Worm (Caenorhabditis elegans) whole organism, L4 larva: ENCODE data around the gene F35A5.1.

Experiments used
- F37D6.2 ChIP-seq: sonication (generic microtip); optimal IDR thresholded peaks from 2 replicates; lab custom pipeline; 2016; ENCODE audit warnings: mild to moderate bottlenecking, missing genetic modification characterization, missing compliant biosample characterization
- aha-1 ChIP-seq: fragments of 150-350 bp; peaks from one replicate; lab custom pipeline; 2014; ENCODE audit warnings: missing biosample characterization, missing genetic modification characterization
- ama-1 ChIP-seq: fragments of 150-350 bp; optimal IDR thresholded peaks from 2 replicates; lab custom pipeline; 2014; ENCODE audit warnings: inconsistent platforms, mixed read lengths
- arid-1 ChIP-seq: fragments of 200-800 bp; sonication (Bioruptor generic); conservative IDR thresholded peaks from 2 replicates; pipeline ENCODE4 v1.3.6; 2022; ENCODE audit warnings: missing genetic modification reagents, missing genetic modification characterization, missing compliant biosample characterization
- ceh-20 ChIP-seq: fragments of 200-800 bp; sonication (Bioruptor generic); IDR thresholded peaks from 2 replicates; pipeline ENCODE4 v1.3.6; 2022; ENCODE audit warnings: missing genetic modification reagents, missing genetic modification characterization, missing compliant biosample characterization
- ceh-32 ChIP-seq: sonication (generic microtip); optimal IDR thresholded peaks from 2 replicates; lab custom pipeline; 2016; ENCODE audit warnings: mild to moderate bottlenecking, missing genetic modification characterization, missing compliant biosample characterization; ENCODE audit not compliant: poor library complexity
- ceh-82 ChIP-seq: sonication (generic microtip); optimal IDR thresholded peaks from 2 replicates; lab custom pipeline; 2017; ENCODE audit warnings: missing biosample characterization, missing genetic modification characterization
- ces-1 ChIP-seq: fragments of 150-350 bp; sonication (generic microtip); optimal IDR thresholded peaks from 4 replicates; lab custom pipeline; 2014; ENCODE audit warnings: missing biosample characterization, missing genetic modification reagents, missing genetic modification characterization
- cey-2 ChIP-seq: sonication (generic microtip); optimal IDR thresholded peaks from 3 replicates; lab custom pipeline; 2017; ENCODE audit warnings: missing genetic modification characterization, mild to moderate bottlenecking, missing compliant biosample characterization, antibody characterized with exemption, borderline replicate concordance; ENCODE audit not compliant: insufficient read depth
- daf-16 ChIP-seq, 3 experiments: sonication (generic microtip); optimal IDR thresholded peaks; 2 replicates each; lab custom pipeline; 2016 to 2017; ENCODE audit warnings: missing genetic modification characterization in 3 of 3, missing genetic modification reagents in 3 of 3, mild to moderate bottlenecking in 2 of 3, missing compliant biosample characterization in 2 of 3, missing biosample characterization in 1 of 3, moderate library complexity in 1 of 3
- dmd-6 ChIP-seq: fragments of 200-800 bp; sonication (Bioruptor generic); IDR thresholded peaks from 2 replicates; pipeline ENCODE4 v1.3.6; 2022; ENCODE audit warnings: missing genetic modification reagents, missing genetic modification characterization, missing compliant biosample characterization
- dmd-9 ChIP-seq: fragments of 200-800 bp; sonication (Bioruptor generic); IDR thresholded peaks from 2 replicates; pipeline ENCODE4 v1.3.6; 2022; ENCODE audit warnings: missing genetic modification reagents, missing genetic modification characterization, missing compliant biosample characterization
- dpl-1 ChIP-seq: fragments of 150-350 bp; optimal IDR thresholded peaks from 2 replicates; lab custom pipeline; 2014; ENCODE audit warnings: missing biosample characterization, missing genetic modification reagents, missing genetic modification characterization
- egl-43 ChIP-seq: fragments of 200-800 bp; sonication (Bioruptor generic); IDR thresholded peaks from 2 replicates; pipeline ENCODE4 v1.3.6; 2022; ENCODE audit warnings: missing genetic modification reagents, missing genetic modification characterization, missing compliant biosample characterization
- fkh-10 ChIP-seq: fragments of 150-350 bp; optimal IDR thresholded peaks from 2 replicates; lab custom pipeline; 2014; ENCODE audit warnings: missing biosample characterization, missing genetic modification reagents, missing genetic modification characterization
- hif-1 ChIP-seq, 2 experiments: sonication (generic microtip); optimal IDR thresholded peaks; 2 replicates each; lab custom pipeline; 2016 to 2017; ENCODE audit warnings: missing compliant biosample characterization in 2 of 2, missing genetic modification characterization in 2 of 2, missing genetic modification reagents in 2 of 2, missing genotype in 2 of 2, mild to moderate bottlenecking in 1 of 2
- hmg-1.1 ChIP-seq: fragments of 200-800 bp; sonication (Bioruptor generic); IDR thresholded peaks from 2 replicates; pipeline ENCODE4 v1.3.6; 2022; ENCODE audit warnings: missing genetic modification reagents, missing genetic modification characterization, missing compliant biosample characterization
- jun-1 ChIP-seq: fragments of 150-350 bp; optimal IDR thresholded peaks from 2 replicates; lab custom pipeline; 2014; ENCODE audit warnings: missing biosample characterization, missing genetic modification reagents, missing genetic modification characterization
- lin-1 ChIP-seq: fragments of 200-800 bp; sonication (Bioruptor generic); IDR thresholded peaks from 2 replicates; pipeline ENCODE4 v1.3.6; 2022; ENCODE audit warnings: missing genetic modification reagents, missing genetic modification characterization, missing compliant biosample characterization
- lin-29 ChIP-seq: fragments of 200-800 bp; sonication (Bioruptor generic); IDR thresholded peaks from 2 replicates; pipeline ENCODE4 v1.3.6; 2022; ENCODE audit warnings: missing genetic modification reagents, missing genetic modification characterization, missing compliant biosample characterization
- lin-39 ChIP-seq: fragments of 150-350 bp; optimal IDR thresholded peaks from 2 replicates; lab custom pipeline; 2014; ENCODE audit warnings: missing biosample characterization, missing genetic modification reagents, missing genetic modification characterization
- mdl-1 ChIP-seq, 2 experiments: fragments of 150-350 bp in 1 of 2; sonication (generic microtip) in 1 of 2; optimal IDR thresholded peaks; 2 replicates each; lab custom pipeline; 2014 to 2017; ENCODE audit warnings: missing biosample characterization in 2 of 2, missing genetic modification characterization in 2 of 2
- mdt-29 ChIP-seq: fragments of 200-800 bp; sonication (Bioruptor generic); IDR thresholded peaks from 2 replicates; pipeline ENCODE4 v1.3.6; 2022; ENCODE audit warnings: missing genetic modification reagents, missing genetic modification characterization, missing compliant biosample characterization
- mep-1 ChIP-seq: fragments of 150-350 bp; sonication (generic microtip); optimal IDR thresholded peaks from 3 replicates; lab custom pipeline; 2014; ENCODE audit warnings: missing biosample characterization, missing genetic modification characterization
- mes-2 ChIP-seq: sonication (generic microtip); optimal IDR thresholded peaks from 2 replicates; lab custom pipeline; 2016; ENCODE audit warnings: missing genotype, mild to moderate bottlenecking, missing genetic modification characterization, missing compliant biosample characterization; ENCODE audit not compliant: poor library complexity, severe bottlenecking
- nhr-41 ChIP-seq: fragments of 200-800 bp; sonication (Bioruptor generic); IDR thresholded peaks from 2 replicates; pipeline ENCODE4 v1.3.6; 2022; ENCODE audit warnings: missing genetic modification reagents, missing genetic modification characterization, missing compliant biosample characterization
- nhr-42 ChIP-seq: fragments of 200-800 bp; sonication (Bioruptor generic); IDR thresholded peaks from 2 replicates; pipeline ENCODE4 v1.3.6; 2022; ENCODE audit warnings: missing genetic modification characterization, missing compliant biosample characterization
- nhr-48 ChIP-seq: sonication (generic microtip); optimal IDR thresholded peaks from 2 replicates; lab custom pipeline; 2016; ENCODE audit warnings: mild to moderate bottlenecking, missing genetic modification characterization, missing compliant biosample characterization
- pha-4 ChIP-seq, 2 experiments: fragments of 150-350 bp in 1 of 2; fragments of 200-800 bp in 1 of 2; sonication (Bioruptor generic) in 1 of 2; IDR thresholded peaks in 1 of 2; optimal IDR thresholded peaks in 1 of 2; 2 replicates each; pipeline versions ENCODE4 v1.3.6 to Lab custom; 2014 to 2022; ENCODE audit warnings: missing genetic modification characterization in 2 of 2, missing genetic modification reagents in 2 of 2, missing biosample characterization in 1 of 2, missing compliant biosample characterization in 1 of 2
- rbr-2 ChIP-seq: sonication (generic microtip); optimal IDR thresholded peaks from 2 replicates; lab custom pipeline; 2016; ENCODE audit warnings: missing genotype, missing genetic modification characterization, missing compliant biosample characterization
- set-16 ChIP-seq: fragments of 200-800 bp; sonication (Bioruptor generic); IDR thresholded peaks from 2 replicates; pipeline ENCODE4 v1.3.6; 2022; ENCODE audit warnings: missing genetic modification reagents, missing genetic modification characterization, missing compliant biosample characterization
- skn-1 ChIP-seq: fragments of 150-350 bp; optimal IDR thresholded peaks from 2 replicates; lab custom pipeline; 2014; ENCODE audit warnings: missing biosample characterization, missing genetic modification characterization
- spr-3 ChIP-seq: fragments of 200-800 bp; sonication (Bioruptor generic); optimal IDR thresholded peaks from 2 replicates; lab custom pipeline; 2018; ENCODE audit warnings: mild to moderate bottlenecking, missing genetic modification characterization, missing compliant biosample characterization
- vab-7 ChIP-seq: fragments of 200-800 bp; sonication (Bioruptor generic); IDR thresholded peaks from 2 replicates; pipeline ENCODE4 v1.3.6; 2022; ENCODE audit warnings: missing genetic modification reagents, missing genetic modification characterization, missing compliant biosample characterization
- zag-1 ChIP-seq: fragments of 150-350 bp; optimal IDR thresholded peaks from 2 replicates; lab custom pipeline; 2014; ENCODE audit warnings: missing biosample characterization, missing genetic modification characterization

The F35A5.1 gene

ce11 chrX:3794161-3794560, 13.1 kb upstream of the F35A5.1 start:
- TF ChIP-seq spr-3 (no peak), egl-43 (GFP tag; lab: Robert Waterston, UW) (peak; percentile 57; the same call in 1 of the 2 replicates), lin-39 (tag; lab: Kevin White, UChicago) (no peak), ceh-82 (tag; lab: Kevin White, UChicago) (no peak), mes-2 (no peak), lin-29 (GFP tag; lab: Robert Waterston, UW) (no peak), F37D6.2 (tag; lab: Kevin White, UChicago) (no peak), jun-1 (tag; lab: Kevin White, UChicago) (no peak), mdl-1 (tag; optimal IDR thresholded peaks at IDR 0.05; lab: Kevin White, UChicago) (no peak), ces-1 (no peak), nhr-48 (tag; lab: Kevin White, UChicago) (no peak), pha-4 (GFP tag; IDR thresholded peaks at IDR 0.05; lab: Robert Waterston, UW) (no peak), pha-4 (tag; optimal IDR thresholded peaks at IDR 0.05; lab: Kevin White, UChicago) (no peak), ama-1 (no peak), nhr-41 (GFP tag; lab: Robert Waterston, UW) (no peak), set-16 (GFP tag; lab: Robert Waterston, UW) (peak; percentile 65; the same call in 1 of the 2 replicates), cey-2 (tag; lab: Kevin White, UChicago) (no peak), aha-1 (tag; lab: Kevin White, UChicago) (peak; percentile 29), hmg-1.1 (GFP tag; lab: Robert Waterston, UW) (no peak), hif-1 (tag; optimal IDR thresholded peaks at IDR 0.05; lab: Kevin White, UChicago) (no peak)

- TF ChIP-seq dmd-9 (GFP tag; lab: Robert Waterston, UW) (no peak), jun-1 (tag; lab: Kevin White, UChicago) (no peak), daf-16 (GFP tag; optimal IDR thresholded peaks at IDR 0.05; lab: Kevin White, UChicago) (no peak), daf-16 (tag; optimal IDR thresholded peaks at IDR 0.05; lab: Kevin White, UChicago) (no peak), mdt-29 (GFP tag; lab: Robert Waterston, UW) (no peak), nhr-42 (GFP tag; lab: Robert Waterston, UW) (no peak), dmd-6 (no peak), rbr-2 (no peak), skn-1 (tag; lab: Kevin White, UChicago) (no peak)
Observed at ce11 chrX:3795642-3796041, 11.6 kb upstream of the F35A5.1 start, which contains the start of gene F35A5.5. TSS of gene F35A5.5 (minus strand) at chrX:3795742.

DNA sequence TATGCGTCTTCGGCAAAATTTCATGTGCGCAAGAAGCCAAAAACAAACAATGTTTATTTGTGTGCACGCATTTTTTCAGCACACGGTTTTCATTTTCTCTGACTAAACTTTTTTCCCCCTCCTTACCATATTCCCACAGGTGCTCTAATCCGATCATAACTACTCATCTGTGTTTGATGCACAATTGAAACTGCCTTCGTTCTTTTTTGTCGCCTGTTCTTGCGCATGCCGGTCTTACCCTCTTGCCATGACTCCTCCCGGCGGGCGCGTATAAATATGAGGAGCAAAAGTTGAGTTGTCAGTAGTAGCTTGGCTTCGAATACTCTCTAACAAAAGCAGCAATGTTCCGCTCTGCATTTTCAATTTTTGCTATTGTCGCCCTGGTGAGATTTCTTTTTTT, 9.4 kb upstream of the F35A5.1 start, which contains the start of gene abu-10:
TSS of gene abu-10 (plus strand) at position 301 of the 400 bp plus-strand sequence.
- no peak for TF ChIP-seq zag-1
- TF ChIP-seq ceh-82 (tag; lab: Kevin White, UChicago), result no peak
- TF ChIP-seq vab-7 (GFP tag; lab: Robert Waterston, UW), result no peak
- TF ChIP-seq arid-1, result no peak
- no peak for TF ChIP-seq dmd-9 (GFP tag; lab: Robert Waterston, UW)
- TF ChIP-seq dpl-1 (GFP tag; lab: Kevin White, UChicago), result no peak
- TF ChIP-seq aha-1 (tag; lab: Kevin White, UChicago), result no peak
- no peak for TF ChIP-seq lin-1 (GFP tag; lab: Robert Waterston, UW)

DNA sequence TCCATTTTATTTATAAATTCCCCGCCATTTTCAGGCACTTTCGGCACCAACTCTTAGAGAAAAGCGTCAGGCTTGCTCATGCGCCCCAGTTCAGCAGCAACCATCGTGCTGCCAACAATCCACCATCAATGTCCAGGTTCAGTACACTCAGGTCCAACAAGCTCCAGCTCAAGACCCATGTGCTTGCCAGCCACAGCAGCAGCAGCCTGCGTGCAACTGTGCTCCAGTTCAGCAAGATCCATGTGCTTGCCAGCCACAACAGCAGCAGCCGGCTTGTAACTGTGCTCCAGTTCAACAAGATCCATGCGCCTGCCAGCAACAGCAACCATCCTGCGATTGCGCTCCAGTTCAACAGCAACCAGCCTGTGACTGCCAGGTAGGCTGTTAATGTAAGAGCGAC, 9.0 kb upstream of the F35A5.1 start:
- peak; percentile 64 for TF ChIP-seq set-16 (GFP tag; lab: Robert Waterston, UW)
- no peak for TF ChIP-seq skn-1 (tag; lab: Kevin White, UChicago)

DNA sequence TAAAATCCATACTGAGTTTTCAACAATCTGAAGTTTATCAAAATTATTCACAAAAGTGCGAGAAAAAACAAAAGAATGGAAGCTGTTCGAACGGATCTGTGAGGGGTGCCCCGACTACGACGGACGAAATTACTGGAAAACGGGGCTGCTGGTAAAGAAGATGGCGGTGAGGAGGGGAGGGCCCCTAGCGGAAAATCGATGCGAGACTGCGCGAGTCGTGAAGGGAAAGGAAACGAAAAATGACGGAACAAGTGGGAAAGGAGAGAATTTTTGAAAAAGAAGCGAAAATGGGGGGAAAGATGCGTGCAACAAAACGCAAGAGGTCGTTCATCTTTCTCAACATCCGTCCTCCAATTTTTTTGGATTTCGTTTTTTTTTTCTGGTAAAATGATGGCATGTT, 4.5 kb upstream of the F35A5.1 start:
- TF ChIP-seq aha-1 (tag; lab: Kevin White, UChicago), result peak; percentile 95
- peak; percentile 61 for TF ChIP-seq hmg-1.1 (GFP tag; lab: Robert Waterston, UW)
- TF ChIP-seq nhr-41 (GFP tag; lab: Robert Waterston, UW), result no peak
- TF ChIP-seq rbr-2, result peak; percentile 24
- TF ChIP-seq fkh-10 (GFP tag; lab: Kevin White, UChicago), result peak; percentile 3
- TF ChIP-seq mdt-29 (GFP tag; lab: Robert Waterston, UW), result no peak
- peak; percentile 70 for TF ChIP-seq ceh-20 (GFP tag; lab: Robert Waterston, UW)
- TF ChIP-seq ceh-32 (tag; lab: Kevin White, UChicago), result no peak
- peak; percentile 31 for TF ChIP-seq mep-1 (tag; lab: Kevin White, UChicago)
- TF ChIP-seq set-16 (GFP tag; lab: Robert Waterston, UW), result peak; percentile 42
